Worm (Caenorhabditis elegans) whole organism, late embryonic: ENCODE results near the gene C45H4.18.

Source experiments
- C08G9.2 ChIP-seq: sonication (generic microtip); optimal IDR thresholded peaks from 2 replicates; lab custom pipeline; 2016; ENCODE audit warnings: mild to moderate bottlenecking, missing genetic modification characterization, moderate library complexity, missing compliant biosample characterization
- K09A11.1 ChIP-seq: sonication (generic microtip); optimal IDR thresholded peaks from 2 replicates; lab custom pipeline; 2017; ENCODE audit warnings: antibody characterized with exemption, mild to moderate bottlenecking, missing genetic modification characterization, missing compliant biosample characterization; ENCODE audit not compliant: insufficient read depth
- T23F11.4 ChIP-seq: fragments of 200-800 bp; sonication (Bioruptor generic); optimal IDR thresholded peaks from 2 replicates; lab custom pipeline; 2018; ENCODE audit warnings: mild to moderate bottlenecking, missing genetic modification characterization, missing compliant biosample characterization
- ahr-1 ChIP-seq: sonication (generic microtip); optimal IDR thresholded peaks from 2 replicates; lab custom pipeline; 2016; ENCODE audit warnings: missing genetic modification characterization, missing compliant biosample characterization
- ama-1 ChIP-seq: fragments of 150-350 bp; optimal IDR thresholded peaks from 2 replicates; lab custom pipeline; 2014
- ceh-14 ChIP-seq: sonication (generic microtip); optimal IDR thresholded peaks from 2 replicates; lab custom pipeline; 2016; ENCODE audit warnings: missing genotype, missing genetic modification characterization, missing compliant biosample characterization
- ceh-19 ChIP-seq: fragments of 200-800 bp; sonication (Bioruptor generic); optimal IDR thresholded peaks from 2 replicates; lab custom pipeline; 2018; ENCODE audit warnings: mild to moderate bottlenecking, missing genetic modification characterization, missing compliant biosample characterization
- ceh-2 ChIP-seq: sonication (generic microtip); optimal IDR thresholded peaks from 2 replicates; lab custom pipeline; 2016; ENCODE audit warnings: missing genotype, missing genetic modification characterization, missing compliant biosample characterization
- ceh-30 ChIP-seq: fragments of 150-350 bp; optimal IDR thresholded peaks from 2 replicates; lab custom pipeline; 2014; ENCODE audit warnings: missing biosample characterization, missing genetic modification characterization
- ceh-31 ChIP-seq: sonication (generic microtip); optimal IDR thresholded peaks from 2 replicates; lab custom pipeline; 2016; ENCODE audit warnings: missing genetic modification characterization, missing compliant biosample characterization
- ceh-34 ChIP-seq: sonication (generic microtip); optimal IDR thresholded peaks from 2 replicates; lab custom pipeline; 2016; ENCODE audit warnings: mild to moderate bottlenecking, missing genetic modification characterization, missing compliant biosample characterization
- che-1 ChIP-seq: sonication (generic microtip); optimal IDR thresholded peaks from 2 replicates; lab custom pipeline; 2016; ENCODE audit warnings: mild to moderate bottlenecking, missing genetic modification characterization, missing compliant biosample characterization
- dve-1 ChIP-seq: sonication (generic microtip); optimal IDR thresholded peaks from 2 replicates; lab custom pipeline; 2017; ENCODE audit warnings: antibody characterized with exemption, mild to moderate bottlenecking, missing genetic modification characterization, missing compliant biosample characterization
- ets-4 ChIP-seq: sonication (generic microtip); optimal IDR thresholded peaks from 2 replicates; lab custom pipeline; 2016; ENCODE audit warnings: missing genetic modification characterization, missing compliant biosample characterization
- eyg-1 ChIP-seq: sonication (generic microtip); optimal IDR thresholded peaks from 2 replicates; lab custom pipeline; 2016; ENCODE audit warnings: missing genotype, missing genetic modification characterization, missing compliant biosample characterization
- fax-1 ChIP-seq: sonication (generic microtip); optimal IDR thresholded peaks from 2 replicates; lab custom pipeline; 2016; ENCODE audit warnings: missing genotype, missing genetic modification characterization, missing compliant biosample characterization
- gmeb-2 ChIP-seq: sonication (generic microtip); optimal IDR thresholded peaks from 2 replicates; lab custom pipeline; 2016; ENCODE audit warnings: missing genetic modification characterization, inconsistent platforms, missing compliant biosample characterization
- hlh-13 ChIP-seq: fragments of 200-800 bp; sonication (Bioruptor generic); optimal IDR thresholded peaks from 2 replicates; lab custom pipeline; 2018; ENCODE audit warnings: mild to moderate bottlenecking, missing genetic modification characterization, missing compliant biosample characterization
- hlh-8 ChIP-seq: sonication (generic microtip); optimal IDR thresholded peaks from 2 replicates; lab custom pipeline; 2016; ENCODE audit warnings: missing genotype, missing genetic modification characterization, missing compliant biosample characterization
- lin-11 ChIP-seq: fragments of 200-800 bp; sonication (Bioruptor generic); optimal IDR thresholded peaks from 2 replicates; lab custom pipeline; 2018; ENCODE audit warnings: mild to moderate bottlenecking, missing genetic modification characterization, missing compliant biosample characterization
- mec-3 ChIP-seq: sonication (generic microtip); optimal IDR thresholded peaks from 2 replicates; lab custom pipeline; 2016; ENCODE audit warnings: borderline replicate concordance, missing genetic modification characterization, missing compliant biosample characterization
- nhr-232 ChIP-seq: sonication (generic microtip); optimal IDR thresholded peaks from 2 replicates; lab custom pipeline; 2016; ENCODE audit warnings: missing genetic modification characterization, missing compliant biosample characterization
- npax-4 ChIP-seq: sonication (generic microtip); optimal IDR thresholded peaks from 2 replicates; lab custom pipeline; 2016; ENCODE audit warnings: missing genetic modification characterization, missing compliant biosample characterization
- pax-1 ChIP-seq: fragments of 150-350 bp; optimal IDR thresholded peaks from 2 replicates; lab custom pipeline; 2014; ENCODE audit warnings: missing biosample characterization, missing genetic modification characterization
- pha-4 ChIP-seq: fragments of 150-350 bp; optimal IDR thresholded peaks from 2 replicates; lab custom pipeline; 2018; ENCODE audit warnings: missing biosample characterization, missing genetic modification reagents, missing genetic modification characterization
- pqm-1 ChIP-seq: sonication (generic microtip); optimal IDR thresholded peaks from 2 replicates; lab custom pipeline; 2016; ENCODE audit warnings: missing genetic modification characterization, missing compliant biosample characterization
- ref-2 ChIP-seq: sonication (generic microtip); optimal IDR thresholded peaks from 2 replicates; lab custom pipeline; 2016; ENCODE audit warnings: missing genetic modification characterization, missing compliant biosample characterization
- rnt-1 ChIP-seq: sonication (generic microtip); optimal IDR thresholded peaks from 2 replicates; lab custom pipeline; 2016; ENCODE audit warnings: missing genetic modification characterization, missing compliant biosample characterization
- sox-4 ChIP-seq: sonication (generic microtip); optimal IDR thresholded peaks from 2 replicates; lab custom pipeline; 2017; ENCODE audit warnings: mild to moderate bottlenecking, missing genetic modification characterization, inconsistent platforms, missing compliant biosample characterization
- tbx-2 ChIP-seq: sonication (generic microtip); optimal IDR thresholded peaks from 2 replicates; lab custom pipeline; 2016; ENCODE audit warnings: missing genetic modification characterization, missing compliant biosample characterization
- tbx-7 ChIP-seq: sonication (generic microtip); optimal IDR thresholded peaks from 2 replicates; lab custom pipeline; 2016; ENCODE audit warnings: missing genotype, missing genetic modification characterization, missing compliant biosample characterization
- unc-3 ChIP-seq, 2 experiments: fragments of 200-800 bp in 1 of 2; sonication (Bioruptor generic) in 1 of 2; sonication (generic microtip) in 1 of 2; conservative IDR thresholded peaks in 1 of 2; optimal IDR thresholded peaks in 1 of 2; 2 replicates each; pipeline versions ENCODE4 v1.3.6 to Lab custom; 2016 to 2022; ENCODE audit warnings: missing compliant biosample characterization in 2 of 2, missing genetic modification characterization in 2 of 2, missing genetic modification reagents in 1 of 2
- unc-42 ChIP-seq: sonication (generic microtip); optimal IDR thresholded peaks from 2 replicates; lab custom pipeline; 2016; ENCODE audit warnings: missing genotype, missing genetic modification characterization, missing compliant biosample characterization
- unc-86 ChIP-seq: sonication (generic microtip); optimal IDR thresholded peaks from 2 replicates; lab custom pipeline; 2016; ENCODE audit warnings: missing genetic modification characterization, missing compliant biosample characterization
- zip-5 ChIP-seq: sonication (generic microtip); optimal IDR thresholded peaks from 2 replicates; lab custom pipeline; 2016; ENCODE audit warnings: missing genetic modification characterization, missing compliant biosample characterization

C45H4.18 gene

DNA sequence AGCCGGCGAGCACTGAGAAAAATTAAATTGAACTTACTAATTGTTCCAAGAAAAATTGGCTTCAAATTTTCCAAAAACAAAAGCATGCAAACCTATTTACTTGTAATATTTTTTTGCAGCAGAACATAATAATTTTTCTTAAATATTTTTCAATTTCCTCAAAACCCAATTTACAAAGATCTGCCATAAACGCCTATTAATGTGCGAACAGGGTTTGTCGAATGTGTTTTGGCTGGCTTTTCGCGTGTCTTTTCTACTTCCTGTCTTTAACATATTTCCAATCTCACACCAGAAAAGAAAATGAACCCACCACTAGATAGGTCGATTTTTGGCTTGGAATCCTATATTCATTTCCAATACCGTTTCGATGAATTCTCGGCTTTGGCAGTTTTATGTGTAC, at the start of gene C45H4.18:
Gene C45H4.18 (plus strand): TSS at position 301 of the 400 bp plus-strand sequence.
- TF ChIP-seq T23F11.4 (GFP tag; lab: Kevin White, UChicago) (no peak), ref-2 (tag; lab: Kevin White, UChicago) (no peak), unc-86 (no peak), K09A11.1 (tag; lab: Kevin White, UChicago) (no peak), nhr-232 (no peak), pax-1 (tag; lab: Kevin White, UChicago) (no peak), pqm-1 (tag; lab: Kevin White, UChicago) (no peak), gmeb-2 (tag; lab: Kevin White, UChicago) (no peak), hlh-8 (tag; lab: Kevin White, UChicago) (no peak), fax-1 (no peak), dve-1 (tag; lab: Kevin White, UChicago) (no peak), npax-4 (tag; lab: Kevin White, UChicago) (no peak), ahr-1 (tag; lab: Kevin White, UChicago) (no peak), lin-11 (tag; lab: Kevin White, UChicago) (no peak)

- TF ChIP-seq mec-3 (tag; lab: Kevin White, UChicago) (no peak), pha-4 (no peak), ceh-30 (tag; lab: Kevin White, UChicago) (no peak), che-1 (tag; lab: Kevin White, UChicago) (no peak)
Observed at ce11 chrV:2126554-2126953, 48.8 kb upstream of the C45H4.18 start.

DNA sequence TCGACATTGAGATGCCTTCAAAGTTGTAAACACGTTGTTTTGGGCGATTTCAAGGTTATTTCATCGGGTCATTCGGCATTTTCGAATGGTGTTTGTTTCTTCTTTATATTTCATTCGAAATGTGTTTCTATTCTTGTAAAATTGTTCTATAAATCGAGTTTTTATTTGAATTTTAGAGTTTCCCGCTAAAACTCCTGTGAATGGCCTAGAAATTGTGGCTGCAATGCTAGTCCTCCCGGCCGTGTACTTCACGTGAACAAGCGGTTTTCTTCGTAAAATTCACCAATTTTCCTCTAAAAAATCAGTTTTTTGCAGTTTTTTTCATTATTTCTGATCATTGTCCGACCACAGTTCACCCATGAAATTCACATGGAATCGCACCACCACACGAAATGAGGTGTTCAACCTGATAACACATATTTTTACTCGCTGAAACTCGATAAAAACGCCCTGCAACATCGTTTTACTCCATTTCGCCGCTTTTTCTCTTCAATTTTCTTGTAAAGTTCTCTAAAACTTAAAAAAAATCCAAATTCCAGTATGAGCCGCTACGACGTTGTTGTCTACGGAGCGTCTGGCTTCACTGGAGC, 48.3 kb upstream of the C45H4.18 start, which contains the start of gene ldp-1:
Gene ldp-1 (plus strand): TSS at position 540 of the 590 bp plus-strand sequence.
- TF ChIP-seq ref-2 (tag; lab: Kevin White, UChicago) (peak; percentile 63), ceh-2 (peak; percentile 76), tbx-7 (tag; lab: Kevin White, UChicago) (peak; percentile 76), C08G9.2 (peak; percentile 92), sox-4 (tag; lab: Kevin White, UChicago) (no peak), mec-3 (tag; lab: Kevin White, UChicago) (peak; percentile 69), ceh-14 (tag; lab: Kevin White, UChicago) (peak; percentile 7), unc-42 (tag; lab: Kevin White, UChicago) (peak; percentile 25), hlh-13 (GFP tag; lab: Kevin White, UChicago) (no peak), eyg-1 (tag; lab: Kevin White, UChicago) (no peak), ceh-34 (tag; lab: Kevin White, UChicago) (peak; percentile 8), ceh-31 (tag; lab: Kevin White, UChicago) (peak; percentile 89), rnt-1 (tag; lab: Kevin White, UChicago) (peak; percentile 39), ets-4 (tag; lab: Kevin White, UChicago) (peak; percentile 71), unc-3 (GFP tag; conservative IDR thresholded peaks at IDR 0.05; lab: Robert Waterston, UW) (no peak), unc-3 (tag; optimal IDR thresholded peaks at IDR 0.05; lab: Kevin White, UChicago) (peak; percentile 19), hlh-8 (tag; lab: Kevin White, UChicago) (peak; percentile 3), tbx-2 (peak; percentile 70), ceh-19 (GFP tag; lab: Kevin White, UChicago) (no peak), zip-5 (tag; lab: Kevin White, UChicago) (peak; percentile 48), fax-1 (peak; percentile 55)

DNA sequence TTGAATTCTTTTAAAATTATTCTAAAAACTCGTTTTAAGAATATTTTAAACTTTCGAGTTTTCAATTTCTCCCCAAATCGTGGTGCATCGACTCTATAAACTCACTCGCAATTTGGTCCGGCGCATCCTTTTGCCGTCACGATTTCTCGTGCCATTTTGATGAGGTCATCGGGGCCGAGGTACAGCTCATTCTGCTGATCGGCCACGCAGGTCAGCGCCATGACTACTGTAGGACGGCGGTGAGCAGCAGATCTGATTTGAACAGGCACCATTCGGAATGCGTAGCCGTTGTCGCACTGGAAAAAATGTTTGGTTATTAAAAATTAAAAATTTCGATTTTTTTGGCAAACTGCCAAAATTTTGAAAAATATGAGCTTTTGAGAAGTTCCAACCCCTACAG, 42.7 kb upstream of the C45H4.18 start:
- TF ChIP-seq ama-1 (lab: Kevin White, UChicago), result no peak
